Fruit fly (Drosophila melanogaster): ENCODE data around the gene eIF2D.
A peak's percentile ranks its signal among the peaks of the same experiment; 100 is the strongest.

eIF2D gene

DNA sequence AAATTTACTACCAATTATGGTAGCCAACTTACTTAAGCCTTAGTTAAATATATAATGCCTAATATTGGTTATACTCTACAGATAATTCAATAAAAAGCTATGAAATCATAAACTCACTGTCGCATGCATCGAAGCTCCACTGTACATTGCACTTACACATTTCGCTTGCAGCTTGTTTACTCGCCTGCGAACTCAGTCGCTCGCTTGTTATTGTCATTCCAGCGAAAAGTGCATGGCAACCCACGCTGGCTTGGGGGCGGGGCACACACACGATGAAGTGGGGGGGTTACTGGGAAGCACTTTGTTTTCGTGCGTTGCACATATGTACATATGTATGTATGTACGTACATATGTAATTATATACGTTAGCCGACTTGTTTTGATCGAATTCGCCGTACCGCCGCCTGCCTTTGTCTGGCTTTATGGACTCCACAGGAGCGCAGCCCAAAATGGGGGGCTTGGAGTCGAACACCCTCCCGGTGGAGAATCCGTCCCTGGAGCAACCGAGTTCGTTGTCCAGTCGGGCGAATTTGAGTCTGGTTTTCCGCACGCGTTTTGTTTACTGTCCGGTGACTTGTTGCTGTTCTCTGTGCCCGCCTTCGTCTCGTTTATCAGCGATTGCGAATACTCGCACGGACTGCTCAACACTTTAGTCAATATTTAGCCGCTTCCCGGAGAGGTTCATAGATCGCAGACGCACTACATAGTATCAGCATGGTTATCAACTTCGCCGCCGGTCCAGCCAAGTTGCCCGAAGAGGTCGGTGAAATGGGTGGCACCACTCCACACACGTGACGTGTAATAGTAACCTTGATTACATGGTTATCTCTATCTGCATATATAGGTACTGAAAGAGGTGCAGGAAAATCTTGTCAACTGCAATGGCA lies 48.5 kb upstream of the eIF2D start, which contains the start of gene CG11899 (continued):
- peak; percentile 75; the same call in 3 of the 4 replicates for TF ChIP-seq Gug (GFP tag; IDR thresholded peaks at IDR 0.05)
- TF ChIP-seq Stat92E (GFP tag; optimal IDR thresholded peaks at IDR 0.05), result no peak
- TF ChIP-seq CG4404 (GFP tag; IDR thresholded peaks at IDR 0.05), result peak; percentile 21; the same call in 1 of the 2 replicates
- TF ChIP-seq Drgx (GFP tag; IDR thresholded peaks at IDR 0.05), result peak; percentile 75
- no peak for TF ChIP-seq Fer1 (GFP tag; optimal IDR thresholded peaks at IDR 0.05)
- TF ChIP-seq bab2 (GFP tag; optimal IDR thresholded peaks at IDR 0.05), result peak; percentile 7
- TF ChIP-seq CG15073 (GFP tag; optimal IDR thresholded peaks at IDR 0.05), result no peak
- no peak for TF ChIP-seq phol (tag; optimal IDR thresholded peaks at IDR 0.05)
- TF ChIP-seq Hr51 (GFP tag; optimal IDR thresholded peaks at IDR 0.05), result no peak
- TF ChIP-seq CG43689 (GFP tag; IDR thresholded peaks at IDR 0.05), result no peak
- peak; percentile 15 for TF ChIP-seq CG2120 (GFP tag; optimal IDR thresholded peaks at IDR 0.05)
- no peak for TF ChIP-seq lov (optimal IDR thresholded peaks at IDR 0.05)
- no peak for TF ChIP-seq lov (GFP tag; IDR thresholded peaks at IDR 0.05)
- no peak for TF ChIP-seq sc (optimal IDR thresholded peaks at IDR 0.05)
- no peak for TF ChIP-seq sc (GFP tag; optimal IDR thresholded peaks at IDR 0.05)
- no peak for TF ChIP-seq CG18619 (GFP tag; optimal IDR thresholded peaks at IDR 0.05)
- TF ChIP-seq sens-2 (GFP tag; IDR thresholded peaks at IDR 0.05), result no peak
- TF ChIP-seq CTCF (GFP tag; optimal IDR thresholded peaks at IDR 0.05), result no peak
- TF ChIP-seq CG17328 (GFP tag; IDR thresholded peaks at IDR 0.05), result no peak
- no peak for TF ChIP-seq grau (tag; optimal IDR thresholded peaks at IDR 0.05)
- TF ChIP-seq pros (GFP tag; optimal IDR thresholded peaks at IDR 0.05), result no peak
- TF ChIP-seq CG12659 (GFP tag; optimal IDR thresholded peaks at IDR 0.05), result no peak
- TF ChIP-seq CG4707 (GFP tag; optimal IDR thresholded peaks at IDR 0.05), result no peak
- TF ChIP-seq Antp (GFP tag; optimal IDR thresholded peaks at IDR 0.05), result no peak
- no peak for TF ChIP-seq C15 (GFP tag; IDR thresholded peaks at IDR 0.05)
- TF ChIP-seq CG6654 (GFP tag; optimal IDR thresholded peaks at IDR 0.05), result no peak
- TF ChIP-seq CG11695 (GFP tag; IDR thresholded peaks at IDR 0.05), result no peak
- no peak for TF ChIP-seq dati (GFP tag; IDR thresholded peaks at IDR 0.05)
- TF ChIP-seq CG17829 (tag; optimal IDR thresholded peaks at IDR 0.05), result no peak
- no peak for TF ChIP-seq CG14050 (GFP tag; IDR thresholded peaks at IDR 0.05)
- TF ChIP-seq HmgZ (tag; optimal IDR thresholded peaks at IDR 0.05), result no peak
- TF ChIP-seq CG6254 (GFP tag; optimal IDR thresholded peaks at IDR 0.05), result no peak
- no peak for TF ChIP-seq usp (GFP tag; optimal IDR thresholded peaks at IDR 0.05)
- no peak for TF ChIP-seq Xbp1 (GFP tag; optimal IDR thresholded peaks at IDR 0.05)
- TF ChIP-seq Lim3 (GFP tag; IDR thresholded peaks at IDR 0.05), result no peak
- no peak for TF ChIP-seq CG7271 (tag; optimal IDR thresholded peaks at IDR 0.05)
- TF ChIP-seq CG7839 (tag; optimal IDR thresholded peaks at IDR 0.05), result no peak
- TF ChIP-seq maf-S (GFP tag; optimal IDR thresholded peaks at IDR 0.05), result no peak
- no peak for TF ChIP-seq CG30431 (GFP tag; optimal IDR thresholded peaks at IDR 0.05)
- TF ChIP-seq Fer3 (tag; optimal IDR thresholded peaks at IDR 0.05), result no peak
- no peak for TF ChIP-seq Opbp (GFP tag; IDR thresholded peaks at IDR 0.05; ENCODE audit: partially characterized antibody)
- TF ChIP-seq dysf (GFP tag; IDR thresholded peaks at IDR 0.05), result no peak
- no peak for TF ChIP-seq CG18262 (tag; optimal IDR thresholded peaks at IDR 0.05)
- TF ChIP-seq CG9215 (GFP tag; IDR thresholded peaks at IDR 0.05), result no peak; the same call in 1 of the 2 replicates
- no peak for TF ChIP-seq shn (GFP tag; optimal IDR thresholded peaks at IDR 0.05)
- TF ChIP-seq CG5953 (GFP tag; IDR thresholded peaks at IDR 0.05), result no peak
- peak; percentile 46 for TF ChIP-seq sug (tag; optimal IDR thresholded peaks at IDR 0.05)
- peak; percentile 60 for TF ChIP-seq CG32532 (GFP tag; IDR thresholded peaks at IDR 0.05)
- TF ChIP-seq CG17912 (GFP tag; optimal IDR thresholded peaks at IDR 0.05), result no peak
- TF ChIP-seq crc (GFP tag; optimal IDR thresholded peaks at IDR 0.05), result no peak
- no peak for TF ChIP-seq zen2 (GFP tag; IDR thresholded peaks at IDR 0.05; ENCODE audit: partially characterized antibody)

Data from whole organism, embryonic.